Fruit fly (Drosophila melanogaster): Measurements from ENCODE around the gene Cdc7.

Gene Cdc7

dm6 chrX:6700263-6700989 is 46.1 kb downstream of the Cdc7 start:
- TF ChIP-seq Hr83 (GFP tag; optimal IDR thresholded peaks at IDR 0.05; ENCODE audit: poor library complexity, severe bottlenecking), result no peak
- no peak for TF ChIP-seq Sp1 (GFP tag; optimal IDR thresholded peaks at IDR 0.05)
- TF ChIP-seq Hnf4 (GFP tag; optimal IDR thresholded peaks at IDR 0.05), result no peak
- no peak for TF ChIP-seq GATAd (GFP tag; optimal IDR thresholded peaks at IDR 0.05)
- TF ChIP-seq Dif (GFP tag; optimal IDR thresholded peaks at IDR 0.05; ENCODE audit: partially characterized antibody), result no peak
- no peak for TF ChIP-seq CrebA (GFP tag; optimal IDR thresholded peaks at IDR 0.05; ENCODE audit: borderline replicate concordance)
- TF ChIP-seq woc (GFP tag; optimal IDR thresholded peaks at IDR 0.05), result no peak
- no peak for TF ChIP-seq h (GFP tag; optimal IDR thresholded peaks at IDR 0.05)
- no peak for TF ChIP-seq Rel (GFP tag; optimal IDR thresholded peaks at IDR 0.05)
- no peak for TF ChIP-seq Rel (tag; optimal IDR thresholded peaks at IDR 0.05)
- TF ChIP-seq Hr78 (GFP tag; optimal IDR thresholded peaks at IDR 0.05), result no peak
- TF ChIP-seq dl (GFP tag; optimal IDR thresholded peaks at IDR 0.05; ENCODE audit: insufficient read depth in 1 of 2, partially characterized antibody in 2 of 2), result no peak
- TF ChIP-seq pan (optimal IDR thresholded peaks at IDR 0.05), result no peak
- TF ChIP-seq tai (GFP tag; optimal IDR thresholded peaks at IDR 0.05), result no peak
- TF ChIP-seq foxo (GFP tag; optimal IDR thresholded peaks at IDR 0.05), result no peak
- TF ChIP-seq OdsH (GFP tag; optimal IDR thresholded peaks at IDR 0.05), result no peak

- TF ChIP-seq usp (GFP tag; optimal IDR thresholded peaks at IDR 0.05), result no peak
- TF ChIP-seq Sp1 (GFP tag; optimal IDR thresholded peaks at IDR 0.05), result no peak
- no peak for TF ChIP-seq tai (GFP tag; optimal IDR thresholded peaks at IDR 0.05)
- TF ChIP-seq GATAd (GFP tag; optimal IDR thresholded peaks at IDR 0.05), result no peak
- TF ChIP-seq lola (GFP tag; optimal IDR thresholded peaks at IDR 0.05), result no peak
- no peak for TF ChIP-seq Mio (GFP tag; optimal IDR thresholded peaks at IDR 0.05)
- TF ChIP-seq Dif (GFP tag; optimal IDR thresholded peaks at IDR 0.05; ENCODE audit: partially characterized antibody), result no peak
- TF ChIP-seq jim (GFP tag; optimal IDR thresholded peaks at IDR 0.05), result no peak
- no peak for TF ChIP-seq CG9705 (GFP tag; optimal IDR thresholded peaks at IDR 0.05)
- no peak for TF ChIP-seq Myc (optimal IDR thresholded peaks at IDR 0.05)
- TF ChIP-seq Hr78 (GFP tag; optimal IDR thresholded peaks at IDR 0.05), result no peak
- TF ChIP-seq Vsx2 (GFP tag; optimal IDR thresholded peaks at IDR 0.05; ENCODE audit: partially characterized antibody), result no peak
- TF ChIP-seq Jra (GFP tag; optimal IDR thresholded peaks at IDR 0.05), result no peak
- TF ChIP-seq Hnf4 (GFP tag; optimal IDR thresholded peaks at IDR 0.05), result no peak
- no peak for TF ChIP-seq dl (GFP tag; optimal IDR thresholded peaks at IDR 0.05; ENCODE audit: insufficient read depth in 1 of 2, partially characterized antibody in 2 of 2)
- TF ChIP-seq rgr (GFP tag; optimal IDR thresholded peaks at IDR 0.05), result no peak
Measured at dm6 chrX:6700990-6701530, 46.7 kb downstream of the Cdc7 start.

DNA sequence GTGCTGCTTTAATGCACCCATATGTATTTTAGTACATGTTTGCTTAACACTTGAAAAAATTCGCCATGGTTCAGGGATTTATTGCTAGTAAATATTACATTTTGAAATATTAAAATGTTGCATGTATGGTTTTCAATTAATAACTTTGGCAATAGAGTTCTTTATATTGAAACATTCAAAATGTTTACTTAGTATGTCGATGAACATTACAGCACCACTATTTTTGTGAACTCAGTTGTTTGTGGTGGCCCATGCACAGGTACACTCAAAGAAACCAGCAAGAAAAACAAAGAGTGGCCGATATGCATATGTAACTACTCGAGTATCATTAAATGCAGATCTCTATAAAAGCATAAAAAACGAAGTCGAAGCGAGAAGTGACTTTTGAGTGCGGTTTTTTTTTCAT is 47.7 kb downstream of the Cdc7 start:
- peak; percentile 20 for TF ChIP-seq sv (GFP tag; optimal IDR thresholded peaks at IDR 0.05)
- no peak for TF ChIP-seq N (GFP tag; optimal IDR thresholded peaks at IDR 0.05)

DNA sequence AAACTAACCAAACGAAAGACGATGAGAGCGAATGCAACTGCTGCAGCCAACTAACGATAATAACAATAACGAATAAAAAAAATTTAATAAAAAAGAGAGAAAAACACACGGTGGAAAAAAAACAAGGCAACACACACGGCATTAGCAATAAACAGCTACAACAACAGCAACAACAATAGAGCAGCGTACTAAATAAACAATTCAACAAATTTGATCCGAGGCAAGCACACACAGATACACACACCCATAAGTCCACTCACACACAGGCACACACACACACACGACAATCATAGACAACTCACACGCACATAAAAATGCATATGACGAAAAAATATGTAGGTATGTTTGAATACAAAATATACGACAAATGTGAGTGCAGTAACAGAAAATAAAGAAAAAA is 48.2 kb downstream of the Cdc7 start:
- no peak for TF ChIP-seq GATAd (GFP tag; optimal IDR thresholded peaks at IDR 0.05)
- TF ChIP-seq Hr78 (GFP tag; optimal IDR thresholded peaks at IDR 0.05), result no peak
- TF ChIP-seq sage (GFP tag; optimal IDR thresholded peaks at IDR 0.05), result no peak
- no peak for TF ChIP-seq usp (GFP tag; optimal IDR thresholded peaks at IDR 0.05)
- TF ChIP-seq dsf (GFP tag; optimal IDR thresholded peaks at IDR 0.05; ENCODE audit: borderline replicate concordance), result no peak
- no peak for TF ChIP-seq dl (GFP tag; optimal IDR thresholded peaks at IDR 0.05; ENCODE audit: insufficient read depth in 1 of 2, partially characterized antibody in 2 of 2)
- TF ChIP-seq br (GFP tag; optimal IDR thresholded peaks at IDR 0.05), result no peak
- TF ChIP-seq foxo (GFP tag; optimal IDR thresholded peaks at IDR 0.05), result no peak
- no peak for TF ChIP-seq Vsx2 (GFP tag; optimal IDR thresholded peaks at IDR 0.05; ENCODE audit: partially characterized antibody)
- no peak for TF ChIP-seq CG9705 (GFP tag; optimal IDR thresholded peaks at IDR 0.05)

DNA sequence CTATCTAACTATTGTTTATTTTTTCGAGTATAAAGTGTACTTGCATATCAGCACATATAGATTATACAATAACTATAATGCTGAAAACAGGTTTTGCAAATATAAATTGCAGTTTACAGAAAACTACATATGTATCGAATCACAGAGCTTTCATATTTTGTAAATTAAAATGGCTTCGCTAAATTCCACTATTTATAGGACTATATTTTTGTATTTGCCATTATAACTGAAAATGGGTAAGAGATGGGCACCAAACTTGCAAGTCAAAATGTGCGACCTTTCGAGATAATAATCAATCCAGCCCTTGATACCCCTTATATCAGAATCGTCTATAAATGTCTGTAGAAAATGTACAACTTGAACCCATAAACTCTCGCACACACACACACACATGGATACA is 48.9 kb downstream of the Cdc7 start:
- TF ChIP-seq OdsH (GFP tag; optimal IDR thresholded peaks at IDR 0.05) (no peak), foxo (GFP tag; optimal IDR thresholded peaks at IDR 0.05) (no peak), Vsx2 (GFP tag; optimal IDR thresholded peaks at IDR 0.05; ENCODE audit: partially characterized antibody) (no peak), br (GFP tag; optimal IDR thresholded peaks at IDR 0.05) (no peak), rgr (GFP tag; optimal IDR thresholded peaks at IDR 0.05) (no peak), Hr78 (GFP tag; optimal IDR thresholded peaks at IDR 0.05) (no peak), Dfd (GFP tag; optimal IDR thresholded peaks at IDR 0.05) (no peak), Dif (GFP tag; optimal IDR thresholded peaks at IDR 0.05; ENCODE audit: partially characterized antibody) (no peak), Rel (GFP tag; optimal IDR thresholded peaks at IDR 0.05) (no peak), Rel (tag; optimal IDR thresholded peaks at IDR 0.05) (no peak), ey (GFP tag; optimal IDR thresholded peaks at IDR 0.05) (no peak), GATAd (GFP tag; optimal IDR thresholded peaks at IDR 0.05) (no peak), dl (GFP tag; optimal IDR thresholded peaks at IDR 0.05; ENCODE audit: insufficient read depth in 1 of 2, partially characterized antibody in 2 of 2) (no peak), pan (optimal IDR thresholded peaks at IDR 0.05) (no peak), Myc (optimal IDR thresholded peaks at IDR 0.05) (no peak), fru (GFP tag; optimal IDR thresholded peaks at IDR 0.05) (no peak), N (GFP tag; optimal IDR thresholded peaks at IDR 0.05) (no peak)

Measured in whole organism, wandering third instar larva.